Worm (Caenorhabditis elegans): ENCODE data around the gene irld-24.
"Not testable (repeated sequence)": the region's sequence is repeated elsewhere in the genome, so short reads cannot be mapped to it uniquely, and the experiment has no call there.

irld-24 gene

DNA sequence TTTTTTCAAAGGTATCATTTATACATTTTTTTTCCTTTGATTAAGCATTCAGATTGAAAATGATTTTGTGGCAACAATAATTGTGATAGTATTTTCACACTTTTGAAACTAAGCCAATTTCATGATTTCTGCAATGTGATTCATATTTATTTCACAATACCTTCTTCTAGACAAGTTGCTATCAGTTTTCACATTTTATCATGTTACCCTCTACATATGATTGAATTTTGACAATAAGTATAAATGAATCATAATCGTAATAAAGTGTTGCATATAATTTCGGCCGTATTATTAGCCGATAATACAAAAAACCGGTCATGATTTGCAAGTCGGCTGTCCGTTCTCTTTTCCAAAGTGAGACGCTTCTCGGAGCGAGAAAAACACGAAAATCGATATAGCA is 27.0 kb upstream of the irld-24 start:
- TF ChIP-seq unc-62 (GFP tag; optimal IDR thresholded peaks at IDR 0.05), result no peak

ce11 chrX:13959849-13960248 is 26.6 kb upstream of the irld-24 start, which contains the start of gene syx-2:
Gene syx-2, plus strand, starts transcription at chrX:13960149.
- no peak for TF ChIP-seq unc-62 (GFP tag; optimal IDR thresholded peaks at IDR 0.05)

ce11 chrX:13963203-13963602 is 23.2 kb upstream of the irld-24 start, which contains the start of gene F48F7.3:
Gene F48F7.3, plus strand, starts transcription at chrX:13963503.
- TF ChIP-seq unc-62 (GFP tag; optimal IDR thresholded peaks at IDR 0.05), result no peak

DNA sequence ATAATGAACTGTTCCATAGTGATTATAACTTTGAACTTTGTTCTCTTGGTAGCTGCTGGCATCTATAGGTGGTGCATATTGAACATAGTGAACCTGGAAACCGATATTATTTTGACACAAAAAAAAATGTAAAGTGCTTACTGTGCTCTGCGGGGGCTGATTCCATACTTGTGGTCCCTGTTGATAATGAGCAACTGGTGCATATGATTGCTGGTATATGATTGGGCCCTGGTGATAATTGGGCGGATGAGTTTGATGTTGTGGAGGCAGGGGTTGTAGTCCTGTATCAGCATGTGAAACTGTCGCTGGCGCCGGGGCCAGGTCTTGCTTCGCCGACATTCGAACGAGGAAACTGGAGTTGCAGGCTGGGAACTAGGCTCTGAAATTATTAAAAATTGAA is 18.1 kb upstream of the irld-24 start, which contains the start of gene pqn-39:
TSS of gene pqn-39 (minus strand) at position 385 of the 400 bp plus-strand sequence.
- no peak for TF ChIP-seq unc-62 (GFP tag; optimal IDR thresholded peaks at IDR 0.05)

DNA sequence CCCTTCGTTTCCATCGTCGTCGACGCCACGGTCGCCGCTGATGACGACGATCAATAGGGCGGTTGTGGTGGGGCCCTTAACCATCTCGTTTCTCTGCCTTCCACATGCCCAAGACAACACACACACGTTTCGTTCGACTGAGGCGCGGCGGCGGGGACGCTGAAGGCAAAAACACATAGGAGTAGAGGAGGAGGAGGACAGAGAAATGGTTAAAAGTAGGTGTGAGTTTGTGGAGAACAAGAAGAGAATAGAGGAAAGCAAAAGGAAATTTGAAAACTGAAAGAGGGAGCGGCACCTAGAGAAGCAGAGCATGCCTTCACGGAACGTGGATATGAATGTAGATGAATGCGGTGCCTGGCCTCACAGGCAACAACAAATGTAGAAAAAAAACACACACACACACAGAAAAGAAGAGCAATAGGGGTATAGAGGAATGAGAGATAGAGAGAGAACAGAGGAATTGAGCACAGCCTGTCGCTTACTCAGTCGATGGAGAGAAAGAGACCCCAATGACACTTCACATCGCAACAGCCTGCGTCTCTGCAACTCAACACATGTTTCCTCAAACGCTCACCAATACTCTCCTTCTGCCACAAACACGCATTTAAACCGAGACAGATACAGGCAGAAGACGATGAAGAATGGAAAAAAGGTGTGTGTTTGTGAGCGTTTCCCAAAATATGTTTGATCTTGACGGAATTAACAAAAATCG is 17.0 kb upstream of the irld-24 start:
- no peak for TF ChIP-seq unc-62 (GFP tag; optimal IDR thresholded peaks at IDR 0.05)

DNA sequence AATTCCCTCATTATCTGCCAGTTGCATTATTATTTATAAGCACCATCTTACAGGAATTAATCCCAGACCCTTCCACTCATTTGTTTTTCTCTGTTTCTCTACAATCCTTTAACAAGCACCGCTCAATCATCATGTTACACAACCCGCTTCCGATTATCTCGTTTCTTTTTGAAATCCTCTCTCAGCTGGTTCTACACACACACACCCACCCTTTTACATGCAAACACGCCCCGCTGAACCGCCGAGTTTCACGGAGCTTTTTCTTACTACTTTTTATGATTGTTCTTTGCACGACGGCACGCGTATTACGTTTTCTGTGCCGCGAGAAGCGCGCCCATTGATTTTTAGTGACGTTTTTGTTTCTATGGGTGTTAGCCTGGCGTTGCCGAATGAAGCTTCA is 12.6 kb upstream of the irld-24 start:
- no peak for TF ChIP-seq unc-62 (GFP tag; optimal IDR thresholded peaks at IDR 0.05)

ce11 chrX:13974448-13975071 is 11.8 kb upstream of the irld-24 start:
- no peak for TF ChIP-seq unc-62 (GFP tag; optimal IDR thresholded peaks at IDR 0.05)

DNA sequence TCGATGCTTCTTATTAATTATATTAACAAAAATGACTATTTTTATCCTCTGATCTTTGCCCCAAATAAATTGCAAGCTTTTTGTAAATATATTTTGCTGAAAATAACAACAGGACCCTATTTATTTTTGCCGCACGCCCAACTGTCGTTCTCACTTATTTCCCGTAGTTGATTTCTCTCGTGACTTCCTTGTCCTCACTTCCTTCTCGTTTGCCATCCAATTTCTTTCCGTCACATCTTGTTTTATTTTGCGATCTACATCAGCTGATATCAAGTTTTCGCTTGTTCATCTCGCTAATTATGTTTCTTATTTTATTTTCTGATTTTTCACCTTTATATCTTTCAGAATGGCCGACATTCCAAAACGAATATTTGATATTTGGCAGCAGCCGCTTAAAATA is 11.1 kb upstream of the irld-24 start, which contains the start of gene F48F7.5:
TSS of gene F48F7.5 (plus strand) at position 340 of the 400 bp plus-strand sequence.
- no peak for TF ChIP-seq unc-62 (GFP tag; optimal IDR thresholded peaks at IDR 0.05)

DNA sequence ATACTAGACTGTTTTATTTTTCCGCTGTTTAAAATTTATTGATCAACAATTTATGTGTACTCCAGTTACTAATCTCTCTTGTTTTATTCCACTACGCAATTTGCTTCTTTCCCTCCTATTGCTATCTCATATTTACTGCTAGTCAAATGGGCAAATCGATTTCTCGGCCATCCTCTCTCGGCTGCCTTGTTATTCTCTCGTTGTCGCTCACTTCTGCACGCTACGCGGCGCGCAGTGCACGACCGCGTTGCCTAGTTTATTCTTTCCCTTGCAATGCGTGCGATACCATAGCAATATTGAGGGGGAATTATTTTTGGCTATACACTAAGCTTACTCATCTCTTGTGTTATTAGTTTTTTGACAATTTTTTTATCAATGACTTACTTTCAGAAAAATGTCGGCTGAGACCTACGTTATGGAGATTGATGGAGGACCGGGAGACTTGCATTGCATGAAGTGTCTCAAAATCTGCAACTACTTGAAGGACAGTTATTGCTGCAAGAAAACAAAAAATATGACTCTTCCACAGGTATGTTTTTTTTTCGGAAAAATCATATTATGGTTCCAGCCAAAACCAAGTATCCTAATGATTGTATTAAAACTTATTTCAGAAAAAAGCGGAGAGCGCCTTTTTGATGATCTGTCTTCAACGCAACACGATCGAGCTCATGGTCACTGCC is 8.8 kb upstream of the irld-24 start, which contains the start of gene F48F7.6:
TSS of gene F48F7.6 (plus strand) at position 391 of the 680 bp plus-strand sequence.
- TF ChIP-seq unc-62 (GFP tag; optimal IDR thresholded peaks at IDR 0.05), result no peak

DNA sequence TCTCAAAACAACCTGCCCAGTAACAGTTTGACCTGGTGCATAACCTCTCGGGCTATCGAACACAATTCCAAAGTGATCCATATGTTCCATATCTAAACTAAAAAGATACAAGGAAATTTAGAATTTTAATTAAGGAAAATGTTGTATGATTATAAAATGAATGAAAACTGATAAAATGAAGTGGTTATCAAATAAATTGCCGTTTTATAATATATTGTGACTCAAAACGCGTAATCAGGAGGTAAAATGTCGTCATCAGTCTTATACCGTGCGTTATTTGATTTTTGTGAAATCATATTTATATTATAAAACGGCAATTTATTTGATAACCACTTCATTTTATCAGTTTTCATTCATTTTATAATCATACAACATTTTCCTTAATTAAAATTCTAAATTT is 6.0 kb upstream of the irld-24 start, which contains the start of gene arrd-24:
TSS of gene arrd-24 (minus strand) at position 101 of the 400 bp plus-strand sequence.
- TF ChIP-seq unc-62 (GFP tag; optimal IDR thresholded peaks at IDR 0.05), result not testable (repeated sequence)

ce11 chrX:13990680-13991079 is 4.3 kb downstream of the irld-24 start, which contains the start of gene C31E10.11:
Gene C31E10.11, minus strand, starts transcription at chrX:13990780.
- TF ChIP-seq unc-62 (GFP tag; optimal IDR thresholded peaks at IDR 0.05), result no peak

DNA sequence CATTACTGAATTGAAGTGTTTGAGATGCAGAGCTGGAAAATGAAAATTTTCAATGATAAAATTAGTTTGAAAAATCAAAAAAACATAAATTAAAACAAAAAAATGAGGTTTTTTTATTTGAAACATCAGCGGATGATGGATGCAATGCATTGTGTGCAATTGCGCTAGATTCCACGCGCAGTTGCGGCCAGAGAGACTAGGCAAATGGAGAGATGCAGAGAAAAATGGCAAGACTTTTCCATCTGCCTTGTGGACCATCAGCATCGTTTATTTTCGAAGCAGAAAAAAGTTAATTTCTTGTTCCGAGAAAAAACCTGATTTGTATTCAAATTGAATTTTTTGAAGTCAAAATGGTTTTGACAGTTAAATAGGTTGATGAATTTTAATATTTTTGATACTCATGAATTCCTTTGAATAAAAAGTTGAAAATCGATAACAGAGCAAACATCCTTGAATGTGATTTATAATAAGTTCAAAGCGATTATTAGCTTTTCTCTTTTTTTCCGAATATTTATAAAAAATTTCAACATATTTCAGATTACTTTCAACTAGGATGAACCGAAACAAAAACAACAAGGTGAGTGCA is 9.5 kb downstream of the irld-24 start, which contains the start of the genes C31E10.5 and C31E10.6:
TSS of gene C31E10.5 (minus strand) at position 32 of the 586 bp plus-strand sequence.
TSS of gene C31E10.6 (plus strand) at position 536 of the 586 bp plus-strand sequence.
- no peak for TF ChIP-seq unc-62 (GFP tag; optimal IDR thresholded peaks at IDR 0.05)

ce11 chrX:14000198-14000748 is 13.9 kb downstream of the irld-24 start:
- TF ChIP-seq unc-62 (GFP tag; optimal IDR thresholded peaks at IDR 0.05), result no peak

DNA sequence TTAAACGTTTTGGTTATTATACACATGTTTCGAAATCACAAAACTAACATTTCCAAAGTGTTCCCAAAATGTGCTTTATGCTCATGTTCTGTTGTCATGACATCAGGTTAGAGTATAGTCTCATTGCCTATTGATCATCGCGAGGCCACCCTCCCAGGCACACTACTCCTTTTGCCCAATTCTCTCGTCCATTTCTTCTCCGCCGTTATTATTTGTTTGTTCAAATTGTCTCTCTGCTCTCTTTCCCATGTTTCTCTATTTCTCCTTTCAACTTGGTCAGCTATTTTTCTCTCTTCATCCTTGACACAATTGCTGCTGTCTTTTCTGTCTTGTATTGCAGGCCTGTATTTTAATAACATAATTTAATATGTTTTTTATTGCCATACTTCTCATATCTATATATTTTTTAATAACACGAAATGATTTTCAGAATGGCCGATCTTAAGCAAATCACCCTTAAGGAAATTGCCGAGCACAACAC is 15.1 kb downstream of the irld-24 start, which contains the start of gene cytb-5.1:
TSS of gene cytb-5.1 (plus strand) at position 431 of the 481 bp plus-strand sequence.
- TF ChIP-seq unc-62 (GFP tag; optimal IDR thresholded peaks at IDR 0.05), result no peak

ce11 chrX:14002739-14003138 is 16.3 kb downstream of the irld-24 start:
- no peak for TF ChIP-seq unc-62 (GFP tag; optimal IDR thresholded peaks at IDR 0.05)
